Worm (Caenorhabditis elegans) whole organism, L2 larva: Measurements from ENCODE around the gene F17A2.13.

Experiments
- C34F6.9 ChIP-seq: fragments of 150-350 bp; optimal IDR thresholded peaks from 2 replicates; lab custom pipeline; 2014; ENCODE audit warnings: missing biosample characterization, missing genetic modification characterization
- F13H6.1 ChIP-seq: sonication (generic microtip); optimal IDR thresholded peaks from 2 replicates; lab custom pipeline; 2016; ENCODE audit warnings: missing genetic modification characterization, missing compliant biosample characterization
- elt-1 ChIP-seq: fragments of 150-350 bp; optimal IDR thresholded peaks from 2 replicates; lab custom pipeline; 2014; ENCODE audit warnings: missing biosample characterization, missing genetic modification characterization
- elt-3 ChIP-seq: sonication (generic microtip); optimal IDR thresholded peaks from 2 replicates; lab custom pipeline; 2017; ENCODE audit warnings: missing biosample characterization, missing genetic modification characterization
- lin-13 ChIP-seq: fragments of 150-350 bp; optimal IDR thresholded peaks from 2 replicates; lab custom pipeline; 2014; ENCODE audit warnings: missing biosample characterization, missing genetic modification reagents, missing genetic modification characterization
- lin-39 ChIP-seq: fragments of 150-350 bp; optimal IDR thresholded peaks from 2 replicates; lab custom pipeline; 2014; ENCODE audit warnings: missing biosample characterization, missing genetic modification reagents, missing genetic modification characterization
- lsy-2 ChIP-seq, 2 experiments: fragments of 150-350 bp in 1 of 2; sonication (generic microtip) in 1 of 2; optimal IDR thresholded peaks; 2 replicates each; lab custom pipeline; 2014 to 2017; ENCODE audit warnings: missing biosample characterization in 2 of 2, missing genetic modification characterization in 2 of 2
- sma-3 ChIP-seq: sonication (generic microtip); optimal IDR thresholded peaks from 2 replicates; lab custom pipeline; 2016; ENCODE audit warnings: missing genetic modification reagents, missing genetic modification characterization, missing compliant biosample characterization

- TF ChIP-seq sma-3 (GFP tag; lab: Kevin White, UChicago) = no peak
- no peak for TF ChIP-seq lsy-2 (tag; optimal IDR thresholded peaks at IDR 0.05; lab: Kevin White, UChicago)
- no peak for TF ChIP-seq C34F6.9 (tag; lab: Kevin White, UChicago)
- no peak for TF ChIP-seq elt-3 (tag; lab: Kevin White, UChicago)
- no peak for TF ChIP-seq elt-1
- no peak for TF ChIP-seq lin-13 (GFP tag; lab: Kevin White, UChicago)
- no peak for TF ChIP-seq lin-39 (tag; lab: Kevin White, UChicago)
- no peak for TF ChIP-seq F13H6.1 (tag; lab: Kevin White, UChicago)
Observed at ce11 chrX:12273870-12274269, 47.6 kb upstream of the F17A2.13 start, which contains the start of gene H19J13.2.
